Worm (Caenorhabditis elegans): ENCODE data around the gene F59D12.3.

F59D12.3 gene

ce11 chrX:15606585-15607276 is 44.0 kb downstream of the F59D12.3 start, which contains the start of gene rab-14:
TSS of gene rab-14 (minus strand) at chrX:15606635.
- peak; percentile 80 for TF ChIP-seq ztf-23 (GFP tag; IDR thresholded peaks at IDR 0.05)
- no peak for TF ChIP-seq T22C8.4 (GFP tag; IDR thresholded peaks at IDR 0.05)
- no peak for TF ChIP-seq med-1 (GFP tag; optimal IDR thresholded peaks at IDR 0.05; ENCODE audit: insufficient read depth)
- TF ChIP-seq ztf-29 (GFP tag; IDR thresholded peaks at IDR 0.05) = no peak
- no peak for TF ChIP-seq klf-2 (GFP tag; conservative IDR thresholded peaks at IDR 0.05)
- peak; percentile 2 for TF ChIP-seq cog-1 (tag; optimal IDR thresholded peaks at IDR 0.05)
- no peak for TF ChIP-seq ref-1 (GFP tag; conservative IDR thresholded peaks at IDR 0.05)
- TF ChIP-seq flt-1 (GFP tag; IDR thresholded peaks at IDR 0.05) = peak; percentile 57; the same call in 1 of the 2 replicates
- 0 out of 2 replicates have a peak, but pooled peaks have one; percentile 17 for TF ChIP-seq tab-1 (GFP tag; IDR thresholded peaks at IDR 0.05)

- TF ChIP-seq tab-1 (GFP tag; IDR thresholded peaks at IDR 0.05) = no peak
- no peak for TF ChIP-seq klf-2 (GFP tag; conservative IDR thresholded peaks at IDR 0.05)
- TF ChIP-seq flt-1 (GFP tag; IDR thresholded peaks at IDR 0.05) = no peak
- TF ChIP-seq T22C8.4 (GFP tag; IDR thresholded peaks at IDR 0.05) = no peak
- TF ChIP-seq med-1 (GFP tag; optimal IDR thresholded peaks at IDR 0.05; ENCODE audit: insufficient read depth) = no peak
- no peak for TF ChIP-seq ref-1 (GFP tag; conservative IDR thresholded peaks at IDR 0.05)
- no peak for TF ChIP-seq cog-1 (tag; optimal IDR thresholded peaks at IDR 0.05)
- no peak for TF ChIP-seq ztf-23 (GFP tag; IDR thresholded peaks at IDR 0.05)
- TF ChIP-seq ztf-29 (GFP tag; IDR thresholded peaks at IDR 0.05) = no peak
Observed at ce11 chrX:15604236-15604635, 46.5 kb downstream of the F59D12.3 start.

- TF ChIP-seq ztf-23 (GFP tag; IDR thresholded peaks at IDR 0.05) (peak; percentile 99), flt-1 (GFP tag; IDR thresholded peaks at IDR 0.05) (no peak)
Observed at ce11 chrX:15600512-15601117, 50.2 kb downstream of the F59D12.3 start, which contains the start of gene ent-2. TSS of gene ent-2 (plus strand) at chrX:15601067.

- no peak for TF ChIP-seq tab-1 (GFP tag; IDR thresholded peaks at IDR 0.05)
- TF ChIP-seq ztf-23 (GFP tag; IDR thresholded peaks at IDR 0.05) = no peak
- TF ChIP-seq ztf-29 (GFP tag; IDR thresholded peaks at IDR 0.05) = no peak
- TF ChIP-seq cog-1 (tag; optimal IDR thresholded peaks at IDR 0.05) = no peak
- TF ChIP-seq ref-1 (GFP tag; conservative IDR thresholded peaks at IDR 0.05) = no peak
- no peak for TF ChIP-seq T22C8.4 (GFP tag; IDR thresholded peaks at IDR 0.05)
- TF ChIP-seq flt-1 (GFP tag; IDR thresholded peaks at IDR 0.05) = no peak
- TF ChIP-seq med-1 (GFP tag; optimal IDR thresholded peaks at IDR 0.05; ENCODE audit: insufficient read depth) = no peak
- TF ChIP-seq klf-2 (GFP tag; conservative IDR thresholded peaks at IDR 0.05) = no peak
Observed at ce11 chrX:15599925-15600324, 50.8 kb downstream of the F59D12.3 start.

ce11 chrX:15598661-15599384 is 51.9 kb downstream of the F59D12.3 start:
- TF ChIP-seq ztf-23 (GFP tag; IDR thresholded peaks at IDR 0.05) (no peak), med-1 (GFP tag; optimal IDR thresholded peaks at IDR 0.05; ENCODE audit: insufficient read depth) (no peak)

Measured in whole organism, midembryonic.